Worm (Caenorhabditis elegans) whole organism, L4/young adult: Measurements from ENCODE around the gene ddx-17.

Experiments used
- W03F9.2 ChIP-seq: fragments of 150-350 bp; optimal IDR thresholded peaks from 2 replicates; lab custom pipeline; 2014; ENCODE audit warnings: missing biosample characterization, missing genetic modification characterization
- dao-5 ChIP-seq: sonication (generic microtip); optimal IDR thresholded peaks from 2 replicates; lab custom pipeline; 2016; ENCODE audit warnings: missing genotype, missing genetic modification characterization, moderate library complexity, missing compliant biosample characterization
- him-1 ChIP-seq: sonication (generic microtip); optimal IDR thresholded peaks from 2 replicates; lab custom pipeline; 2016; ENCODE audit warnings: missing genotype, missing genetic modification reagents, missing genetic modification characterization, missing compliant biosample characterization

- TF ChIP-seq him-1 (tag; lab: Kevin White, UChicago) (no peak), W03F9.2 (tag; lab: Kevin White, UChicago) (no peak), dao-5 (no peak)
These were observed 45.7 kb upstream of the ddx-17 start, which contains the start of gene F58D12.3 for ce11 chrV:14057540-14057939.
